Worm (Caenorhabditis elegans) whole organism, L2 larva: ENCODE results near the gene C40A11.3.
"Not testable (repeated sequence)": the region's sequence is repeated elsewhere in the genome, so short reads cannot be mapped to it uniquely, and the experiment has no call there.

ENCODE experiments used
- C34F6.9 ChIP-seq: fragments of 150-350 bp; optimal IDR thresholded peaks from 2 replicates; lab custom pipeline; 2014; ENCODE audit warnings: missing biosample characterization, missing genetic modification characterization
- ZK546.5 ChIP-seq: sonication (generic microtip); optimal IDR thresholded peaks from 2 replicates; lab custom pipeline; 2017; ENCODE audit warnings: missing biosample characterization, missing genetic modification characterization
- ama-1 ChIP-seq: fragments of 150-350 bp; optimal IDR thresholded peaks from 2 replicates; lab custom pipeline; 2018; ENCODE audit warnings: inconsistent platforms
- blmp-1 ChIP-seq: sonication (generic microtip); optimal IDR thresholded peaks from 2 replicates; lab custom pipeline; 2017; ENCODE audit warnings: missing genetic modification characterization, mild to moderate bottlenecking, missing compliant biosample characterization, antibody characterized with exemption, moderate library complexity; ENCODE audit not compliant: insufficient read depth
- ceh-16 ChIP-seq: fragments of 150-350 bp; optimal IDR thresholded peaks from 2 replicates; lab custom pipeline; 2014; ENCODE audit warnings: missing biosample characterization, missing genetic modification characterization
- dmd-4 ChIP-seq: sonication (generic microtip); optimal IDR thresholded peaks from 2 replicates; lab custom pipeline; 2017; ENCODE audit warnings: missing biosample characterization, missing genetic modification characterization
- elt-1 ChIP-seq: fragments of 150-350 bp; optimal IDR thresholded peaks from 2 replicates; lab custom pipeline; 2014; ENCODE audit warnings: missing biosample characterization, missing genetic modification characterization
- elt-3 ChIP-seq: sonication (generic microtip); optimal IDR thresholded peaks from 2 replicates; lab custom pipeline; 2017; ENCODE audit warnings: missing biosample characterization, missing genetic modification characterization
- fos-1 ChIP-seq: fragments of 150-350 bp; optimal IDR thresholded peaks from 2 replicates; lab custom pipeline; 2014; ENCODE audit warnings: missing biosample characterization, missing genetic modification characterization
- lin-39 ChIP-seq: fragments of 150-350 bp; optimal IDR thresholded peaks from 2 replicates; lab custom pipeline; 2014; ENCODE audit warnings: missing biosample characterization, missing genetic modification reagents, missing genetic modification characterization
- mab-5 ChIP-seq: fragments of 150-350 bp; optimal IDR thresholded peaks from 2 replicates; lab custom pipeline; 2014; ENCODE audit warnings: missing biosample characterization, missing genetic modification characterization
- mbf-1 ChIP-seq: sonication (generic microtip); optimal IDR thresholded peaks from 2 replicates; lab custom pipeline; 2017; ENCODE audit warnings: missing biosample characterization, missing genetic modification characterization
- mdl-1 ChIP-seq, 2 experiments: fragments of 150-350 bp in 1 of 2; sonication (generic microtip) in 1 of 2; optimal IDR thresholded peaks; 2 replicates each; lab custom pipeline; 2017; ENCODE audit warnings: missing biosample characterization in 2 of 2, missing genetic modification characterization in 2 of 2
- nhr-129 ChIP-seq: fragments of 150-350 bp; optimal IDR thresholded peaks from 2 replicates; lab custom pipeline; 2014; ENCODE audit warnings: missing biosample characterization, missing genetic modification characterization
- nhr-21 ChIP-seq: fragments of 150-350 bp; optimal IDR thresholded peaks from 2 replicates; lab custom pipeline; 2014; ENCODE audit warnings: missing biosample characterization, missing genetic modification characterization
- nhr-23 ChIP-seq: fragments of 150-350 bp; optimal IDR thresholded peaks from 2 replicates; lab custom pipeline; 2014; ENCODE audit warnings: missing biosample characterization, missing genetic modification reagents, missing genetic modification characterization
- nhr-237 ChIP-seq: fragments of 150-350 bp; optimal IDR thresholded peaks from 2 replicates; lab custom pipeline; 2014; ENCODE audit warnings: missing biosample characterization, missing genetic modification characterization
- nhr-25 ChIP-seq: fragments of 150-350 bp; sonication (generic microtip); optimal IDR thresholded peaks from 3 replicates; lab custom pipeline; 2014; ENCODE audit warnings: missing biosample characterization, missing genetic modification characterization
- peb-1 ChIP-seq: fragments of 150-350 bp; optimal IDR thresholded peaks from 2 replicates; lab custom pipeline; 2014; ENCODE audit warnings: missing biosample characterization, missing genetic modification characterization
- sem-4 ChIP-seq: fragments of 150-350 bp; optimal IDR thresholded peaks from 2 replicates; lab custom pipeline; 2014; ENCODE audit warnings: missing biosample characterization, missing genetic modification reagents, missing genetic modification characterization
- skn-1 ChIP-seq: sonication (generic microtip); optimal IDR thresholded peaks from 2 replicates; lab custom pipeline; 2017; ENCODE audit warnings: missing biosample characterization, missing genetic modification characterization
- sma-3 ChIP-seq: sonication (generic microtip); optimal IDR thresholded peaks from 2 replicates; lab custom pipeline; 2016; ENCODE audit warnings: missing genetic modification reagents, missing genetic modification characterization, missing compliant biosample characterization
- sma-9 ChIP-seq, 2 experiments: fragments of 150-350 bp in 1 of 2; sonication (generic microtip) in 1 of 2; optimal IDR thresholded peaks; 2 replicates each; lab custom pipeline; 2014 to 2016; ENCODE audit warnings: missing genetic modification characterization in 2 of 2, mild to moderate bottlenecking in 1 of 2, missing biosample characterization in 1 of 2, missing compliant biosample characterization in 1 of 2, missing genetic modification reagents in 1 of 2, moderate library complexity in 1 of 2
- snpc-4 ChIP-seq: fragments of 150-350 bp; optimal IDR thresholded peaks from 2 replicates; lab custom pipeline; 2014; ENCODE audit warnings: missing biosample characterization, missing genetic modification characterization
- unc-39 ChIP-seq: fragments of 150-350 bp; optimal IDR thresholded peaks from 2 replicates; lab custom pipeline; 2014; ENCODE audit warnings: missing biosample characterization, missing genetic modification characterization
- unc-62 ChIP-seq: fragments of 150-350 bp; optimal IDR thresholded peaks from 2 replicates; lab custom pipeline; 2014; ENCODE audit warnings: missing biosample characterization, missing genetic modification reagents, missing genetic modification characterization
- ztf-11 ChIP-seq: sonication (generic microtip); optimal IDR thresholded peaks from 2 replicates; lab custom pipeline; 2017; ENCODE audit warnings: missing biosample characterization, missing genetic modification characterization

Gene C40A11.3

ce11 chrII:2138901-2139300, 2.0 kb upstream of the C40A11.3 start:
- TF ChIP-seq unc-62 (GFP tag; lab: Kevin White, UChicago), result no peak
- no peak for TF ChIP-seq lin-39 (tag; lab: Kevin White, UChicago)
- no peak for TF ChIP-seq nhr-25 (tag; lab: Kevin White, UChicago)

ce11 chrII:2145566-2145965, 4.6 kb downstream of the C40A11.3 start, which contains the start of gene C40A11.6:
Gene C40A11.6, minus strand, starts transcription at chrII:2145666.
- no peak for TF ChIP-seq nhr-23 (tag; lab: Kevin White, UChicago)
- TF ChIP-seq blmp-1 (tag; lab: Kevin White, UChicago), result no peak
- no peak for TF ChIP-seq skn-1
- TF ChIP-seq sem-4 (tag; lab: Kevin White, UChicago), result no peak
- no peak for TF ChIP-seq sma-9 (GFP tag; optimal IDR thresholded peaks at IDR 0.05; lab: Kevin White, UChicago)
- TF ChIP-seq sma-9 (tag; optimal IDR thresholded peaks at IDR 0.05; lab: Kevin White, UChicago), result no peak
- TF ChIP-seq, all 48 proteins: peak for 0

ce11 chrII:2146900-2147375, 6.0 kb downstream of the C40A11.3 start, which contains the start of gene C40A11.2:
Gene C40A11.2, plus strand, starts transcription at chrII:2146950.
- no peak for TF ChIP-seq dmd-4 (tag; lab: Kevin White, UChicago)
- TF ChIP-seq lin-39 (tag; lab: Kevin White, UChicago), result no peak
- no peak for TF ChIP-seq sma-3 (GFP tag; lab: Kevin White, UChicago)
- no peak for TF ChIP-seq nhr-23 (tag; lab: Kevin White, UChicago)
- TF ChIP-seq ceh-16, result no peak
- no peak for TF ChIP-seq mdl-1 (tag; optimal IDR thresholded peaks at IDR 0.05; lab: Kevin White, UChicago)

ce11 chrII:2150485-2150985, 9.6 kb downstream of the C40A11.3 start, which contains the start of the genes C40A11.7 and C40A11.8:
Gene C40A11.7, minus strand, starts transcription at chrII:2150585.
Gene C40A11.8, minus strand, starts transcription at chrII:2150935.
- no peak for TF ChIP-seq C34F6.9 (tag; lab: Kevin White, UChicago)
- TF ChIP-seq unc-39 (tag; lab: Kevin White, UChicago), result no peak
- no peak for TF ChIP-seq elt-3 (tag; lab: Kevin White, UChicago)
- no peak for TF ChIP-seq nhr-23 (tag; lab: Kevin White, UChicago)
- no peak for TF ChIP-seq ZK546.5 (tag; lab: Kevin White, UChicago)
- no peak for TF ChIP-seq mab-5 (tag; lab: Kevin White, UChicago)
- no peak for TF ChIP-seq nhr-237
- TF ChIP-seq ama-1, result no peak
- TF ChIP-seq snpc-4 (tag; lab: Kevin White, UChicago), result no peak
- TF ChIP-seq nhr-21 (tag; lab: Kevin White, UChicago), result no peak
- no peak for TF ChIP-seq elt-1 (tag; lab: Kevin White, UChicago)
- no peak for TF ChIP-seq nhr-25 (tag; lab: Kevin White, UChicago)

ce11 chrII:2152455-2152854, 11.5 kb downstream of the C40A11.3 start:
- TF ChIP-seq dmd-4 (tag; lab: Kevin White, UChicago) (no peak), fos-1 (tag; lab: Kevin White, UChicago) (peak; percentile 64)

- not testable (repeated sequence) for TF ChIP-seq mbf-1 (tag; lab: Kevin White, UChicago); ama-1; sma-3 (GFP tag; lab: Kevin White, UChicago)
These were observed 12.8 kb downstream of the C40A11.3 start, which contains the start of gene math-18 for ce11 chrII:2153708-2154107. Gene math-18, plus strand, starts transcription at chrII:2154008.

- TF ChIP-seq peb-1, ztf-11, nhr-129 (tag; lab: Kevin White, UChicago): not testable (repeated sequence)
These were observed 22.5 kb downstream of the C40A11.3 start, which contains the start of gene C33C12.11 for ce11 chrII:2163370-2163882. Gene C33C12.11, minus strand, starts transcription at chrII:2163832.
